Worm (Caenorhabditis elegans): ENCODE measurements around the gene srz-58.

- TF ChIP-seq ztf-23 (GFP tag; IDR thresholded peaks at IDR 0.05) (no peak), tab-1 (GFP tag; IDR thresholded peaks at IDR 0.05) (no peak), flt-1 (GFP tag; IDR thresholded peaks at IDR 0.05) (no peak)
Observed at ce11 chrV:17292740-17293139, 25.2 kb upstream of the srz-58 start.
